Worm (Caenorhabditis elegans): ENCODE measurements around the gene mrps-26.

DNA sequence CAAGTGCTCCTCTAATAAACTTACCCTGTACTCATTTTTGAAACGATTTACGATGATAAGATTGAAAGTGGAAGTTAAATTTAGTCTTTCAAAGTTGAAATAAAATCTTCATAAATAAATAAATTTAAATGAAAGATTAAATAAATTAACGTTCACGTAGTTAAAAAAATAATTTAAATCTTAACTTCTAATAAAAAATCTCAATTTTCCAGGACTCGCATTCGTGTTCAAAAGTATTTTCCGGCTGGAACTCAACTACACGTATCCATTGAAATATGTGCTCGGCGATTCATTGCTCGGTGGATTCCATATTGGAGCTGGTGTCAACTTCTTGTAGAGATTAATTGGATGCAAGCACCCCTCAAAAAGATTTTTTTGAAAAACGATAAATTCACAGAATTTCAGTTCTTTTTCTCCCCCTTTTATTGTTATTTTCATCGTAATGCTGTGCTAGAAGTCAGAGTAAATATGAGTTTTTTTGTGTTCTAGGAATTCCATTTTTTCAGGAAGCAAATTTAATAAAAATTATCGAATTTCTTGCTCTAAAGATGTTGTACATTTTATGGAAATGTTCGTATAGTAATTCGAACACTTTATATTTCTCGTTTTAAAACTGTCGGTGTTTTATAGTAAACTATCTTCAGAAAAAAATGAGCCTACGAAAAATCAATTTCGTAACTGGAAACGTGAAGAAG is 29.0 kb downstream of the mrps-26 start, which contains the start of the genes C34E10.9 and hap-1:
- no peak for TF ChIP-seq tbx-37 (GFP tag; conservative IDR thresholded peaks at IDR 0.05)
- TF ChIP-seq ama-1 (optimal IDR thresholded peaks at IDR 0.05) = no peak
- TF ChIP-seq hmbx-1 (tag; optimal IDR thresholded peaks at IDR 0.05) = no peak
- no peak for TF ChIP-seq ceh-13 (GFP tag; optimal IDR thresholded peaks at IDR 0.05)
- TF ChIP-seq pes-1 (GFP tag; IDR thresholded peaks at IDR 0.05) = no peak
- no peak for TF ChIP-seq scrt-1 (GFP tag; IDR thresholded peaks at IDR 0.05)
- no peak for TF ChIP-seq aly-1 (tag; optimal IDR thresholded peaks at IDR 0.05)
- no peak for TF ChIP-seq ceh-36 (tag; optimal IDR thresholded peaks at IDR 0.05)
- no peak for TF ChIP-seq tbx-11 (GFP tag; IDR thresholded peaks at IDR 0.05)
- no peak for TF ChIP-seq hmg-4 (GFP tag; optimal IDR thresholded peaks at IDR 0.05)
- no peak for TF ChIP-seq sea-1 (GFP tag; conservative IDR thresholded peaks at IDR 0.05)
- no peak for TF ChIP-seq B0310.2 (tag; optimal IDR thresholded peaks at IDR 0.05)
